Worm (Caenorhabditis elegans) whole organism, late embryonic: ENCODE results near the gene lgc-8.

ENCODE experiments used
- ama-1 ChIP-seq: fragments of 150-350 bp; optimal IDR thresholded peaks from 2 replicates; lab custom pipeline; 2014
- hlh-30 ChIP-seq: sonication (generic microtip); optimal IDR thresholded peaks from 2 replicates; lab custom pipeline; 2017; ENCODE audit warnings: antibody characterized with exemption, missing genetic modification characterization, missing compliant biosample characterization; ENCODE audit not compliant: insufficient read depth

DNA sequence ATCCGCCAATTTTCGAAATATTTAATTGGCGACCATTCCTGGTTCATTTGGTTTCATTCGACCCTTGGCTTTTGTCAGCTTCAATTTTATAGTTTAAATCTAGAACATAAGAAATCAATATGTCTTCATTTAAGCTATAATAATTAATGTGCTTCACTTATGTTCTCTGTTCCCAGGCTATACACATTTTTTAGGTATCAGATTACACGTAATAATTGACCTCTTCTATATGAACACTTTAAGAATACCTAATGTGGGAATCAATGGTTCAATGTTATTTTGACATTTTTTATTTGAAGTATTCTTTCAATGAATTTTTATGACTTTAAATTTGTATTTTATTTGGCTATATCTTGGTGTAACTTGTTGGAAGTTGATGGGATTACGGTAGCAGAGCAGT, 6.3 kb upstream of the lgc-8 start, which contains the start of gene lgc-7:
- TF ChIP-seq ama-1 (no peak), hlh-30 (tag; lab: Kevin White, UChicago) (no peak)
